Worm (Caenorhabditis elegans) whole organism, L4 larva: ENCODE measurements around the gene lido-8.

Experiments
- F37D6.2 ChIP-seq: sonication (generic microtip); optimal IDR thresholded peaks from 2 replicates; lab custom pipeline; 2016; ENCODE audit warnings: mild to moderate bottlenecking, missing genetic modification characterization, missing compliant biosample characterization
- Y75B8A.6 ChIP-seq: fragments of 200-800 bp; sonication (Bioruptor generic); IDR thresholded peaks from 2 replicates; pipeline ENCODE4 v1.3.6; 2022; ENCODE audit warnings: missing genetic modification reagents, missing genetic modification characterization, missing compliant biosample characterization
- ZK337.2 ChIP-seq: fragments of 200-800 bp; sonication (Bioruptor generic); IDR thresholded peaks from 2 replicates; pipeline ENCODE4 v1.3.6; 2022; ENCODE audit warnings: missing genetic modification reagents, missing genetic modification characterization, missing compliant biosample characterization
- aha-1 ChIP-seq: fragments of 150-350 bp; peaks from one replicate; lab custom pipeline; 2014; ENCODE audit warnings: missing biosample characterization, missing genetic modification characterization
- arid-1 ChIP-seq: fragments of 200-800 bp; sonication (Bioruptor generic); conservative IDR thresholded peaks from 2 replicates; pipeline ENCODE4 v1.3.6; 2022; ENCODE audit warnings: missing genetic modification reagents, missing genetic modification characterization, missing compliant biosample characterization
- attf-4 ChIP-seq: sonication (generic microtip); optimal IDR thresholded peaks from 3 replicates; lab custom pipeline; 2017; ENCODE audit warnings: missing biosample characterization, missing genetic modification characterization
- ceh-20 ChIP-seq: fragments of 200-800 bp; sonication (Bioruptor generic); IDR thresholded peaks from 2 replicates; pipeline ENCODE4 v1.3.6; 2022; ENCODE audit warnings: missing genetic modification reagents, missing genetic modification characterization, missing compliant biosample characterization
- ceh-82 ChIP-seq: sonication (generic microtip); optimal IDR thresholded peaks from 2 replicates; lab custom pipeline; 2017; ENCODE audit warnings: missing biosample characterization, missing genetic modification characterization
- cey-2 ChIP-seq: sonication (generic microtip); optimal IDR thresholded peaks from 3 replicates; lab custom pipeline; 2017; ENCODE audit warnings: missing genetic modification characterization, mild to moderate bottlenecking, missing compliant biosample characterization, antibody characterized with exemption, borderline replicate concordance; ENCODE audit not compliant: insufficient read depth
- ctbp-1 ChIP-seq: fragments of 200-800 bp; sonication (Bioruptor generic); IDR thresholded peaks from 2 replicates; pipeline ENCODE4 v1.3.6; 2022; ENCODE audit warnings: missing genetic modification reagents, missing genetic modification characterization, missing compliant biosample characterization
- dmd-9 ChIP-seq: fragments of 200-800 bp; sonication (Bioruptor generic); IDR thresholded peaks from 2 replicates; pipeline ENCODE4 v1.3.6; 2022; ENCODE audit warnings: missing genetic modification reagents, missing genetic modification characterization, missing compliant biosample characterization
- dve-1 ChIP-seq: sonication (generic microtip); optimal IDR thresholded peaks from 2 replicates; lab custom pipeline; 2017; ENCODE audit warnings: antibody characterized with exemption, mild to moderate bottlenecking, missing genetic modification characterization, missing compliant biosample characterization; ENCODE audit not compliant: insufficient read depth
- fkh-10 ChIP-seq: fragments of 150-350 bp; optimal IDR thresholded peaks from 2 replicates; lab custom pipeline; 2014; ENCODE audit warnings: missing biosample characterization, missing genetic modification reagents, missing genetic modification characterization
- hif-1 ChIP-seq, 2 experiments: sonication (generic microtip); optimal IDR thresholded peaks; 2 replicates each; lab custom pipeline; 2016 to 2017; ENCODE audit warnings: missing compliant biosample characterization in 2 of 2, missing genetic modification characterization in 2 of 2, missing genetic modification reagents in 2 of 2, missing genotype in 2 of 2, mild to moderate bottlenecking in 1 of 2
- hmg-1.1 ChIP-seq: fragments of 200-800 bp; sonication (Bioruptor generic); IDR thresholded peaks from 2 replicates; pipeline ENCODE4 v1.3.6; 2022; ENCODE audit warnings: missing genetic modification reagents, missing genetic modification characterization, missing compliant biosample characterization
- lim-7 ChIP-seq: fragments of 200-800 bp; sonication (Bioruptor generic); IDR thresholded peaks from 2 replicates; pipeline ENCODE4 v1.3.6; 2022; ENCODE audit warnings: missing genetic modification characterization, missing compliant biosample characterization
- lin-15B ChIP-seq: fragments of 150-350 bp; sonication (generic microtip); optimal IDR thresholded peaks from 3 replicates; lab custom pipeline; 2014; ENCODE audit warnings: missing biosample characterization, missing genetic modification characterization
- lsy-2 ChIP-seq, 2 experiments: fragments of 150-350 bp in 1 of 2; sonication (generic microtip) in 1 of 2; optimal IDR thresholded peaks; 2 replicates each; lab custom pipeline; 2014 to 2017; ENCODE audit warnings: missing biosample characterization in 2 of 2, missing genetic modification characterization in 2 of 2
- mdt-29 ChIP-seq: fragments of 200-800 bp; sonication (Bioruptor generic); IDR thresholded peaks from 2 replicates; pipeline ENCODE4 v1.3.6; 2022; ENCODE audit warnings: missing genetic modification reagents, missing genetic modification characterization, missing compliant biosample characterization
- mep-1 ChIP-seq: fragments of 150-350 bp; sonication (generic microtip); optimal IDR thresholded peaks from 3 replicates; lab custom pipeline; 2014; ENCODE audit warnings: missing biosample characterization, missing genetic modification characterization
- mxl-2 ChIP-seq: fragments of 200-800 bp; sonication (Bioruptor generic); conservative IDR thresholded peaks from 2 replicates; pipeline ENCODE4 v1.3.6; 2022; ENCODE audit warnings: missing genetic modification reagents, missing genetic modification characterization, missing compliant biosample characterization
- nhr-48 ChIP-seq: sonication (generic microtip); optimal IDR thresholded peaks from 2 replicates; lab custom pipeline; 2016; ENCODE audit warnings: mild to moderate bottlenecking, missing genetic modification characterization, missing compliant biosample characterization
- nhr-77 ChIP-seq: fragments of 150-350 bp; optimal IDR thresholded peaks from 2 replicates; lab custom pipeline; 2014; ENCODE audit warnings: missing biosample characterization, missing genetic modification characterization
- pha-4 ChIP-seq, 2 experiments: fragments of 150-350 bp in 1 of 2; fragments of 200-800 bp in 1 of 2; sonication (Bioruptor generic) in 1 of 2; IDR thresholded peaks in 1 of 2; optimal IDR thresholded peaks in 1 of 2; 2 replicates each; pipeline versions ENCODE4 v1.3.6 to Lab custom; 2014 to 2022; ENCODE audit warnings: missing genetic modification characterization in 2 of 2, missing genetic modification reagents in 2 of 2, missing biosample characterization in 1 of 2, missing compliant biosample characterization in 1 of 2
- php-3 ChIP-seq: fragments of 200-800 bp; sonication (Bioruptor generic); IDR thresholded peaks from 2 replicates; pipeline ENCODE4 v1.3.6; 2022; ENCODE audit warnings: missing genetic modification reagents, missing genetic modification characterization, missing compliant biosample characterization
- pqm-1 ChIP-seq: sonication (generic microtip); optimal IDR thresholded peaks from 2 replicates; lab custom pipeline; 2017; ENCODE audit warnings: missing biosample characterization, missing genetic modification characterization
- sdz-12 ChIP-seq: fragments of 200-800 bp; sonication (Bioruptor generic); optimal IDR thresholded peaks from 2 replicates; lab custom pipeline; 2018; ENCODE audit warnings: mild to moderate bottlenecking, missing genetic modification characterization, missing compliant biosample characterization
- set-16 ChIP-seq: fragments of 200-800 bp; sonication (Bioruptor generic); IDR thresholded peaks from 2 replicates; pipeline ENCODE4 v1.3.6; 2022; ENCODE audit warnings: missing genetic modification reagents, missing genetic modification characterization, missing compliant biosample characterization
- snpc-4 ChIP-seq: fragments of 150-350 bp; optimal IDR thresholded peaks from 2 replicates; lab custom pipeline; 2014; ENCODE audit warnings: missing biosample characterization, missing genetic modification characterization
- spr-3 ChIP-seq: fragments of 200-800 bp; sonication (Bioruptor generic); optimal IDR thresholded peaks from 2 replicates; lab custom pipeline; 2018; ENCODE audit warnings: mild to moderate bottlenecking, missing genetic modification characterization, missing compliant biosample characterization
- tag-97 ChIP-seq: fragments of 200-800 bp; sonication (Bioruptor generic); IDR thresholded peaks from 2 replicates; pipeline ENCODE4 v1.3.6; 2022; ENCODE audit warnings: missing genetic modification characterization, missing compliant biosample characterization
- unc-39 ChIP-seq: sonication (generic microtip); optimal IDR thresholded peaks from 2 replicates; lab custom pipeline; 2017; ENCODE audit warnings: missing biosample characterization, missing genetic modification characterization
- unc-62 ChIP-seq, 3 experiments: fragments of 150-350 bp in 1 of 3; sonication (generic microtip); optimal IDR thresholded peaks in 2 of 3; peaks in 1 of 3; 1 replicate in 1 of 3; 2 replicates in 2 of 3; lab custom pipeline; 2014 to 2017; ENCODE audit warnings: missing biosample characterization in 3 of 3, missing genetic modification characterization in 3 of 3, missing genetic modification reagents in 3 of 3, missing genotype in 1 of 3
- vab-7 ChIP-seq: fragments of 200-800 bp; sonication (Bioruptor generic); IDR thresholded peaks from 2 replicates; pipeline ENCODE4 v1.3.6; 2022; ENCODE audit warnings: missing genetic modification reagents, missing genetic modification characterization, missing compliant biosample characterization
- zip-2 ChIP-seq: fragments of 150-350 bp; optimal IDR thresholded peaks from 2 replicates; lab custom pipeline; 2014; ENCODE audit warnings: missing biosample characterization, missing genetic modification characterization
- ztf-11 ChIP-seq: fragments of 150-350 bp; optimal IDR thresholded peaks from 2 replicates; lab custom pipeline; 2014; ENCODE audit warnings: missing biosample characterization, missing genetic modification characterization
- ztf-7 ChIP-seq: fragments of 150-350 bp; optimal IDR thresholded peaks from 2 replicates; lab custom pipeline; 2014; ENCODE audit warnings: missing biosample characterization, missing genetic modification characterization

The lido-8 gene

DNA sequence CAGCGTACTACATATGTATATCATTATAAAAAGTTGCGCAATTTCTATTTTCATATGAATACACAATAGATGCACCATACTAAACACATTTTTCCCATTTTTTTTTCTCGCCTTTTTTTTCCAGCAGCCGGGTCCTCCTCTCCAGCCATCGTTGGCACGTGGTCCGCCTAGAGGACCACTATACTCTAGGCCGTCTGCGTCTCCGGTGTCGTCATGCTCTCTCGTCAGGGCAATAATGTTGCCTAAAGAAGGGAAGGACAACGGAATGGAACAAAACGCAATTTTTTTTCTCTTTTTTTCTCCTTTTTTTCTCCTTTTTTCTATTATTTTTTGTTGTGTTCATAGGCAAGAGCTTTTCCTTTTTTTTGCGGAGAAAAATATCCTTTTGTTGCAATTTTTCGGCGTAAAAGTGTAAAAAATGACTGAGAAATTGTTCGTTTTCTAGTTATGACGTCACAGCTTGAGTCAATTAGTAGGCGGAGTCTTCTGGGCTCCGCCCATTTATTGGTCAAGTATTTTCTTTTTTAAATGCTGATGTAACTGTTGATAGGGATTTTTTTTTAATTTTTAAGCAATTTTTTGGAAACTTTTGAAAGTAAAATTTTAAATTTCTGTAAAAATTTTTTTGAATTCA is 34.2 kb upstream of the lido-8 start (continued):
- TF ChIP-seq ctbp-1 (GFP tag; lab: Robert Waterston, UW) (peak; percentile 60; the same call in 1 of the 2 replicates), fkh-10 (peak; percentile 92), nhr-77 (tag; lab: Kevin White, UChicago) (no peak), mep-1 (tag; lab: Kevin White, UChicago) (no peak), mxl-2 (GFP tag; lab: Robert Waterston, UW) (no peak), vab-7 (no peak), Y75B8A.6 (GFP tag; lab: Robert Waterston, UW) (no peak), lsy-2 (tag; optimal IDR thresholded peaks at IDR 0.05; lab: Kevin White, UChicago) (peak in 1 of 2 experiments; percentile 23)
- TF ChIP-seq, all 104 proteins: peak for 12

DNA sequence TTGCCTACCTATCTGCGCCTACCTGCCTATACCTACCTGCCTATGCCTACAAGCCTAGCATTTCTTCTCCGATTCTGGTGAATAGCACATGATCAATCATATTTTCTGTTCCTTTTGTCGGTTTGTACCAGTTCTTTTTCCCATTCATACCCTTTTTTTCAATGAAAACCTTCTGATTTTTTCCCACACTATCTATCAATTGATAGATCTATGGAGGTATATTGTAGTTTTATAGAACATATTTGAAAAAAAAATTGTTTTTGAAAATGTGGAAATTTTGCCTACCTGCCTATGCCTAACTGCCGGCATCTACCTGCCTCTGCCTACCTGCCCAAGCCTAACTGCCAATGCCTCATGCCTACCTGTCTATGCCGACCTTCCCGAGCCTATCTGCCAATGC is 33.2 kb upstream of the lido-8 start:
- TF ChIP-seq aha-1 (tag; lab: Kevin White, UChicago), result peak; percentile 91
- no peak for TF ChIP-seq ceh-82 (tag; lab: Kevin White, UChicago)

DNA sequence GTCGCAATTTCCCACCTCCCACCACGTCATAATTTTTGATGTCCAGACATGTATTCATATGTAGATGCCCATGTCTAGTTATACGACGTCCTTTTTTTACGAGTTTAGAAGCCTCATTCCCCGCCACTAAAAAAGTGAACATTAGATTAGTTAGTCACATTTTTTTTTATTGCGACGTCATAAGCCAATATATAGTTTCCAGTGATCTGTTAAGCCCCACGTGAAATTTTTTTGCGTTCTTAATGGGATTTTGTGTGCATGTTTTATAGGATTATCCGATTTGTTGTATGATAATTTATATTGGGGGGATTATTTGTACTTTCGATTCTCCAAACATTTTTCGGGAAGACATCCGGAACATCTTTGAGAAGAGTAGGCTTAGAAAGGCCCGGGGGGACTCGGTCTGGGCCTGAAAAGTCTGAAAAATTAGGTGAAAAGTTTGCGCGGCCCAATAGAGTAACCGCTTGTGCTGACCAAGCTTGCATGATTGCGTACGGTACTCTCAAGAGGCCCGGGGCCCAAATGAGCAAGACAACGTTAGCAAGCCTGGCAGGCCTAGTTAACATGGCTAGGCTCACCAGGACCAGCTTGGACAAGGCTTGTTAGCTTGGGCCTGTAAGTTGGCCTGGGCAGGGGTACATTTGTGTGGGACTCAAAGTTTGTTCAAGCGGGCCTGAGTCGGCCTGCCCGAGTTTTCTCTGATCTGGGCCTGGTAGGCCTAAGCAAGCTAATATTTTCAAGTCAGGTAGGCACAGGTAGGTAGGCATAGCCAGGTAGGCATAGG is 31.4 kb upstream of the lido-8 start:
- TF ChIP-seq unc-39 (tag; lab: Kevin White, UChicago) (no peak), arid-1 (0 out of 2 replicates have a peak, but pooled peaks have one; percentile 3), aha-1 (tag; lab: Kevin White, UChicago) (peak; percentile 76), ceh-20 (GFP tag; lab: Robert Waterston, UW) (no peak), pqm-1 (no peak), set-16 (GFP tag; lab: Robert Waterston, UW) (0 out of 2 replicates have a peak, but pooled peaks have one; percentile 22), ztf-11 (tag; lab: Kevin White, UChicago) (no peak), mep-1 (tag; lab: Kevin White, UChicago) (no peak), F37D6.2 (no peak), dmd-9 (GFP tag; lab: Robert Waterston, UW) (no peak)

DNA sequence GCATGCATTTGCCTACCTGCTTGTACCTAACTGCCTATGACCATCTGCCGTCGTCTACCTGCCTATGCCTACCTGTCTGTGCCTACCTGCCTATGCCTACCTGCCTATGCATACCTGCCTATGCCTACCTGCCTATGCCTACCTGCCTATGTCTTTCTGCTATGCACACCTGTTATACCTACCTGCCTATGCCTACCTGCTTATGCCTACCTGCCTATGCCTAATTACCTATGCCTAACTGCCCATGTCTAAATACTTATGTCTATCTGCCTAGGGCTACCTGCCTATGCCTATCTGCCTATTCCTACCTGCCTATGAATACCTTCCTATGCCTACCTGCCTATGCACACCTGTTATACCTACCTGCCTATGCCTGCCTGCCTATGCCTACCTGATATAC is 30.5 kb upstream of the lido-8 start:
- TF ChIP-seq arid-1, result no peak
- TF ChIP-seq ZK337.2 (GFP tag; lab: Robert Waterston, UW), result no peak
- no peak for TF ChIP-seq nhr-48 (tag; lab: Kevin White, UChicago)
- peak in 1 of 2 experiments; percentile 61 for TF ChIP-seq unc-62 (GFP tag; optimal IDR thresholded peaks at IDR 0.05 in 1 of 2; lab: Kevin White, UChicago)
- TF ChIP-seq unc-62 (tag; optimal IDR thresholded peaks at IDR 0.05; lab: Kevin White, UChicago), result no peak
- no peak for TF ChIP-seq nhr-77 (tag; lab: Kevin White, UChicago)

DNA sequence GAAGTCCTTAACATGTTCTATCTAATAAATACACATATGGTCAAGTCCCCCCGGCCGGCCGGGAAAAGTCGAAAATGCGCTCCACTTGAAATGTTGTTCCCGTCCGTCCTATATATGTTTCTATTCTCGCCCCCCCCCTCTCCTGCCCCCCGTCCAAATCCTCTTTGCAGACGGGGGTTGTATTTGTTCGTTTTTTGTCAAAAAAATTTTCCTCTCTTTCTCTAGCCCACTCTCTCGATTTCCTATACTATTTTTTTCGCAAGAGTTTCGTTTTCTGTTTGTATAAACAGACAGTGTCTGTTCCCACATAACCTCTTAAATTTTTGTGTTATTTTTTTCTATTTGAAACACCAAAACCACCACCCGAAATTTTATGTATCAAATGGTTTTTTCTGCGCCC is 29.8 kb upstream of the lido-8 start:
- peak; percentile 29; the same call in 1 of the 2 replicates for TF ChIP-seq pha-4 (GFP tag; IDR thresholded peaks at IDR 0.05; lab: Robert Waterston, UW)
- no peak for TF ChIP-seq pha-4 (tag; optimal IDR thresholded peaks at IDR 0.05; lab: Kevin White, UChicago)
- TF ChIP-seq dve-1 (tag; lab: Kevin White, UChicago), result peak; percentile 25
- TF ChIP-seq ztf-7 (tag; lab: Kevin White, UChicago), result no peak
- 0 out of 2 replicates have a peak, but pooled peaks have one; percentile 10 for TF ChIP-seq hmg-1.1
- TF ChIP-seq mep-1 (tag; lab: Kevin White, UChicago), result peak; percentile 12

DNA sequence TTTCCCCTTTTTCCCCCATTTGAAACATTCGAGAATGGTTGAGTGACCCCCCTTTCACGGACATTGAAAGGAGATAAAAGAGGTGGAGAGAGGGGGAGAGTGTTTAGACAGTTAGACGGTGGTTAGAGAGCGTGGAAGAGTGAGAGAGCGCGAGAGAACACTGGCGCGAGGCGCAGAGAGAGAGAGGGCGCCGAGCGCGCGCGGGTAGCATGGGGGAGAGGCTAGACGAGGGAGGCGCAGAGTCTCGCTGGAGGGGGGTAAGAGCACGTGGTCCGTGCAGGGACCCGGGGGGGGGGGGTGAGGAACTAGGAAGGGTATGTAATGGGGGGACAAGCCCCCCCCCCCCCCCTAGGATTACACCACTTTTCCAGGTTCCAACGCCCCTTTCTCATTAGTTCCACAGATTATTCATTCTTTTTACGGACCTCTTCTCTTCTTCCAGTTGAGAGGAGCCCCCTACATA is 22.9 kb upstream of the lido-8 start:
- TF ChIP-seq sdz-12 (GFP tag; lab: Kevin White, UChicago), result peak; percentile 77
- TF ChIP-seq hmg-1.1, result peak; percentile 96
- peak; percentile 81; the same call in 1 of the 2 replicates for TF ChIP-seq tag-97 (GFP tag; lab: Robert Waterston, UW)
- no peak for TF ChIP-seq lin-15B (tag; lab: Kevin White, UChicago)
- TF ChIP-seq php-3, result peak; percentile 94
- TF ChIP-seq spr-3 (GFP tag; lab: Kevin White, UChicago), result peak; percentile 91
- no peak for TF ChIP-seq cey-2 (tag; lab: Kevin White, UChicago)
- peak; percentile 85 for TF ChIP-seq dmd-9 (GFP tag; lab: Robert Waterston, UW)
- TF ChIP-seq vab-7, result peak; percentile 83
- TF ChIP-seq hif-1 (tag; optimal IDR thresholded peaks at IDR 0.05; lab: Kevin White, UChicago), result peak in 1 of 2 experiments; percentile 85
- TF ChIP-seq lim-7 (GFP tag; lab: Robert Waterston, UW), result peak; percentile 63; the same call in 1 of the 2 replicates
- no peak for TF ChIP-seq snpc-4 (tag; lab: Kevin White, UChicago)
- no peak for TF ChIP-seq attf-4 (tag; lab: Kevin White, UChicago)
- peak; percentile 95 for TF ChIP-seq mdt-29 (GFP tag; lab: Robert Waterston, UW)
- peak; percentile 85 for TF ChIP-seq mxl-2 (GFP tag; lab: Robert Waterston, UW)
- peak; percentile 59 for TF ChIP-seq zip-2 (tag; lab: Kevin White, UChicago)
